Worm (Caenorhabditis elegans): Measurements from ENCODE around the gene F55A11.7.

F55A11.7 gene

ce11 chrV:11823978-11824377 is 36.7 kb upstream of the F55A11.7 start (continued):
- TF ChIP-seq ztf-1 (GFP tag; conservative IDR thresholded peaks at IDR 0.05) (no peak), elt-1 (tag; optimal IDR thresholded peaks at IDR 0.05) (no peak)

- TF ChIP-seq ama-1 (optimal IDR thresholded peaks at IDR 0.05) = peak; percentile 6
- TF ChIP-seq fos-1 (tag; optimal IDR thresholded peaks at IDR 0.05) = peak; percentile 54
These were observed 36.0 kb upstream of the F55A11.7 start for ce11 chrV:11823125-11823833.

ce11 chrV:11822461-11822939 is 35.3 kb upstream of the F55A11.7 start, which contains the start of gene pyc-1:
TSS of gene pyc-1 (minus strand) at chrV:11822529.
- TF ChIP-seq fos-1 (tag; optimal IDR thresholded peaks at IDR 0.05) (peak; percentile 32), elt-3 (tag; optimal IDR thresholded peaks at IDR 0.05) (no peak), nhr-6 (tag; optimal IDR thresholded peaks at IDR 0.05) (peak; percentile 45), lin-13 (GFP tag; optimal IDR thresholded peaks at IDR 0.05) (peak; percentile 76), crh-2 (tag; optimal IDR thresholded peaks at IDR 0.05) (peak; percentile 82), egl-27 (tag; optimal IDR thresholded peaks at IDR 0.05) (no peak), lsy-2 (tag; optimal IDR thresholded peaks at IDR 0.05) (peak in 1 of 2 experiments; percentile 62), mab-5 (tag; optimal IDR thresholded peaks at IDR 0.05) (no peak), nhr-129 (tag; optimal IDR thresholded peaks at IDR 0.05) (peak; percentile 85), zag-1 (tag; optimal IDR thresholded peaks at IDR 0.05) (no peak), mbf-1 (tag; optimal IDR thresholded peaks at IDR 0.05) (no peak), ztf-4 (tag; optimal IDR thresholded peaks at IDR 0.05) (peak; percentile 80), lin-39 (tag; optimal IDR thresholded peaks at IDR 0.05) (no peak), nhr-10 (tag; optimal IDR thresholded peaks at IDR 0.05) (no peak), ama-1 (optimal IDR thresholded peaks at IDR 0.05) (no peak), R02D3.7 (tag; optimal IDR thresholded peaks at IDR 0.05) (no peak), mdl-1 (tag; optimal IDR thresholded peaks at IDR 0.05) (peak in 1 of 2 experiments; percentile 36), unc-39 (tag; optimal IDR thresholded peaks at IDR 0.05) (no peak), nhr-25 (tag; optimal IDR thresholded peaks at IDR 0.05) (peak; percentile 59), nhr-11 (tag; optimal IDR thresholded peaks at IDR 0.05) (no peak), skn-1 (tag; optimal IDR thresholded peaks at IDR 0.05) (peak; percentile 12), Y55F3AM.14 (GFP tag; optimal IDR thresholded peaks at IDR 0.05) (no peak), ceh-82 (tag; optimal IDR thresholded peaks at IDR 0.05) (no peak), ceh-16 (tag; optimal IDR thresholded peaks at IDR 0.05) (no peak), nhr-21 (tag; optimal IDR thresholded peaks at IDR 0.05) (peak; percentile 25), ztf-11 (tag; optimal IDR thresholded peaks at IDR 0.05) (no peak), aly-2 (tag; optimal IDR thresholded peaks at IDR 0.05) (no peak), nhr-23 (tag; optimal IDR thresholded peaks at IDR 0.05) (no peak), F13H6.1 (tag; optimal IDR thresholded peaks at IDR 0.05) (peak; percentile 33), ztf-1 (GFP tag; conservative IDR thresholded peaks at IDR 0.05) (no peak), blmp-1 (tag; optimal IDR thresholded peaks at IDR 0.05; ENCODE audit: insufficient read depth) (no peak), ZK546.5 (tag; optimal IDR thresholded peaks at IDR 0.05) (no peak), C34F6.9 (tag; optimal IDR thresholded peaks at IDR 0.05) (peak; percentile 54), sma-9 (GFP tag; optimal IDR thresholded peaks at IDR 0.05) (peak; percentile 40), sma-9 (tag; optimal IDR thresholded peaks at IDR 0.05) (no peak), elt-1 (tag; optimal IDR thresholded peaks at IDR 0.05) (no peak), gmeb-1 (tag; optimal IDR thresholded peaks at IDR 0.05) (peak; percentile 57), sma-3 (GFP tag; optimal IDR thresholded peaks at IDR 0.05) (peak; percentile 37), snpc-4 (tag; optimal IDR thresholded peaks at IDR 0.05) (no peak)

ce11 chrV:11820551-11820950 is 33.3 kb upstream of the F55A11.7 start:
- TF ChIP-seq fos-1 (tag; optimal IDR thresholded peaks at IDR 0.05) (peak; percentile 65), skn-1 (tag; optimal IDR thresholded peaks at IDR 0.05) (no peak), ama-1 (optimal IDR thresholded peaks at IDR 0.05) (peak; percentile 53), R02D3.7 (tag; optimal IDR thresholded peaks at IDR 0.05) (no peak), nhr-11 (tag; optimal IDR thresholded peaks at IDR 0.05) (no peak), ztf-11 (tag; optimal IDR thresholded peaks at IDR 0.05) (no peak), sma-9 (GFP tag; optimal IDR thresholded peaks at IDR 0.05) (peak; percentile 47), sma-9 (tag; optimal IDR thresholded peaks at IDR 0.05) (no peak)

Data from whole organism, L2 larva.